Fruit fly (Drosophila melanogaster): Measurements from ENCODE around the gene stet.

stet gene

DNA sequence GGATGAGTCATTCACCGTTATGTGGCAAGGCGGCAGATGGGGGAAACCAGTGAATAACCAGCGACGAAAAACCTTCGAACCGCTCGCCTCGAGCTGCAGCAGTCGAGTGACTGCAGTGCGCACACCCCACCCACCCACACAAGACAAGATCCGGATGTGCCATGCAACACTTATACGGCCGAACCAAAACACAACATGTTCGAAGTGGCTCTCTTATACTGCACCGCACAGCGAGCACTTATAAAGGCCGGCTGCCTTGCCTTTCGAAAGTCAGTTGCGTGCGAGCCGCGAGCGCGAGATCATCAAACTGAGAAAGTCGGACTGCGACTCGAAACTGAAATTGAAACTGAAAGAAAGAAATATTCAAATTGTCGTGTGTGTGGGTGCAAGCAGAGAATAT lies 25.8 kb downstream of the stet start, which contains the start of gene rho:
Gene rho, plus strand, starts transcription at position 265 of the 400 bp plus-strand sequence.
- TF ChIP-seq psq (optimal IDR thresholded peaks at IDR 0.05) (no peak), insv (optimal IDR thresholded peaks at IDR 0.05) (no peak), Sin3A (optimal IDR thresholded peaks at IDR 0.05) (no peak), h (optimal IDR thresholded peaks at IDR 0.05) (no peak), ttk (optimal IDR thresholded peaks at IDR 0.05) (no peak), Myc (optimal IDR thresholded peaks at IDR 0.05) (no peak)

DNA sequence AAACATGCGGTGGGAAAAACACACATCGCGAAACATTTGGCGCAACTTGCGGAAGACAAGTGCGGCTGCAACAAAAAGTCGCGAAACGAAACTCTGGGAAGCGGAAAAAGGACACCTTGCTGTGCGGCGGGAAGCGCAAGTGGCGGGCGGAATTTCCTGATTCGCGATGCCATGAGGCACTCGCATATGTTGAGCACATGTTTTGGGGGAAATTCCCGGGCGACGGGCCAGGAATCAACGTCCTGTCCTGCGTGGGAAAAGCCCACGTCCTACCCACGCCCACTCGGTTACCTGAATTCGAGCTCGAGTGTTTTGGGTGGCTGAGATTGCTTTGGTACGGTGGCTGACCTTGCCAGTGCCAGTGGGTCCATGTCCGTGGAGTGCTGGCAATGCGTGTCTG lies 27.5 kb downstream of the stet start:
- no peak for TF ChIP-seq h (optimal IDR thresholded peaks at IDR 0.05)
- no peak for TF ChIP-seq Sin3A (optimal IDR thresholded peaks at IDR 0.05)
- no peak for TF ChIP-seq Myc (optimal IDR thresholded peaks at IDR 0.05)
- TF ChIP-seq insv (optimal IDR thresholded peaks at IDR 0.05) = no peak
- TF ChIP-seq psq (optimal IDR thresholded peaks at IDR 0.05) = no peak
- TF ChIP-seq ttk (optimal IDR thresholded peaks at IDR 0.05) = no peak

DNA sequence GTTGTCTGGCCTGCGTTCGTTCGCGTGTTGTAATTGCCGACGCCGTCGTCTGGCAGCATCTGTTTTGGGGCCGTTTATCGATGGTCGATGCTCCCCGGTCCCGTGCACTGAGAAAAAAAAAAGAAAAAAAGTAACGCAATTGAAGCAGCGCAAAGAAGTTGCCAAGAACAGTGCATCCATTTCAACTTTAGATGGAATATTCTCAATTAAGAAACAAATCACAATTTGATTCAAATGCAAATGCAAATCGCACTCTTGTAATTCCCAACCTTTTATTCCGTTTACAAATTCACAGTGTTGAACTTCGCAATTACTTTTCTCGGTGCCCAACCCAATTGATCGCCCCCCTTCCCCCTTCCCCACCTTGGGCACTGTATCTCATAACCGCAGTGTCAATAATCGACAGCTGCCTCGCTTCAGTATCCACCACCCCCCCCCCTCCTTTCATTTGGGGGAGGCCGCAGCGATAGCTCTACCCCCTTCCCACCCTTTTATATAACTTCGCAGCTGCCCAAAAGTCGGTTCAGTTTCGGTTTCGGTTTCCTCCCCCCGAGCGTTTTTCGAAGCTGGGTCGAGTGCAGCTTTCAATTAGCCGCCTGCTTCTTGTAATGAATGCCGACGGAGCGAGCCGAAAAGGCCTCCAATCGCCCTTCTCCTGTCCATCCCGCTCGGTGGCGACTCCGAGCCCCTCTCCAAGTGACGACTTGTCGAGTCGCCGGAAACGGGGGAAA lies 31.2 kb downstream of the stet start:
- TF ChIP-seq ttk (optimal IDR thresholded peaks at IDR 0.05) (no peak), h (optimal IDR thresholded peaks at IDR 0.05) (no peak), insv (optimal IDR thresholded peaks at IDR 0.05) (no peak), Myc (optimal IDR thresholded peaks at IDR 0.05) (no peak), psq (optimal IDR thresholded peaks at IDR 0.05) (no peak), Sin3A (optimal IDR thresholded peaks at IDR 0.05) (no peak)

DNA sequence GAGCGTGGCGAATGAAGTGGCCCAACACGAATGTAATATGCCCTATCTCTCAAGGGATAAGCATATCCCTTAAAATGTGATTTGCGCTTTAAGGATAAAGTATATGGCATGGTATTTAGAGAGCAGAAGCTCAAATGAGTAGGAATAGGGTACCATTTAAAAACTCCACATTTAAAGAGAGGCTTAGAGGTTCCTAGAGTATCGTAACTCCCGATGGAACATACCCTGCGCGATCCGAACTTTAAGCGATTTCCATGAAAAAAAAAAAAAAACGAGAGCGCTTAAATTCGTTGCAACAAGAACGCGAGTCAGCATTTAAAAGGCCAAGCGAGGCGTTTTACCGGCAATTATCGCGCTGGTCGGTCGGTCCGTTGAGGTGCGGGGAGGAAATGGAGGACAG lies 32.1 kb downstream of the stet start:
- no peak for TF ChIP-seq Myc (optimal IDR thresholded peaks at IDR 0.05)
- no peak for TF ChIP-seq h (optimal IDR thresholded peaks at IDR 0.05)
- no peak for TF ChIP-seq ttk (optimal IDR thresholded peaks at IDR 0.05)
- TF ChIP-seq psq (optimal IDR thresholded peaks at IDR 0.05) = no peak
- TF ChIP-seq Sin3A (optimal IDR thresholded peaks at IDR 0.05) = no peak
- no peak for TF ChIP-seq insv (optimal IDR thresholded peaks at IDR 0.05)

DNA sequence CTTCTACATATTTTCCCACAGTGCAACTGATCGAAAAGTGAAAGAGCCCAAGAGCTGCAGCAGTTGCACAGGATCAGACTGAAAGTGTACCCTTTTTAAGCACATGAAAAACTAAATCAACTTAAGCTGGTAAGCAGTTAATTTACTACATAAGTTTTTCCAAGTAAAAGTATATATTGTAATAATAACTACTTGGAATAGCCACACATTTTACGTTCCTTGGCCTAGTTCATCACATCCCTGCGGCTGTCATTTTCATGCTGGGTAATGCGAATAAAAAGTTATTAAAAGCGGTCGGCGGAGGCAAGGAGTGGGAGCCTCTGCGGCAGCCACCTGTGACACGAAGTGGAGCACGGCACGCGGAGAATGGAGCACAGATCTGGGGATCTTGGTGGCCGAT lies 38.4 kb downstream of the stet start:
- no peak for TF ChIP-seq ttk (optimal IDR thresholded peaks at IDR 0.05)
- TF ChIP-seq Sin3A (optimal IDR thresholded peaks at IDR 0.05) = no peak
- no peak for TF ChIP-seq psq (optimal IDR thresholded peaks at IDR 0.05)
- no peak for TF ChIP-seq insv (optimal IDR thresholded peaks at IDR 0.05)
- TF ChIP-seq Myc (optimal IDR thresholded peaks at IDR 0.05) = no peak
- TF ChIP-seq h (optimal IDR thresholded peaks at IDR 0.05) = no peak

DNA sequence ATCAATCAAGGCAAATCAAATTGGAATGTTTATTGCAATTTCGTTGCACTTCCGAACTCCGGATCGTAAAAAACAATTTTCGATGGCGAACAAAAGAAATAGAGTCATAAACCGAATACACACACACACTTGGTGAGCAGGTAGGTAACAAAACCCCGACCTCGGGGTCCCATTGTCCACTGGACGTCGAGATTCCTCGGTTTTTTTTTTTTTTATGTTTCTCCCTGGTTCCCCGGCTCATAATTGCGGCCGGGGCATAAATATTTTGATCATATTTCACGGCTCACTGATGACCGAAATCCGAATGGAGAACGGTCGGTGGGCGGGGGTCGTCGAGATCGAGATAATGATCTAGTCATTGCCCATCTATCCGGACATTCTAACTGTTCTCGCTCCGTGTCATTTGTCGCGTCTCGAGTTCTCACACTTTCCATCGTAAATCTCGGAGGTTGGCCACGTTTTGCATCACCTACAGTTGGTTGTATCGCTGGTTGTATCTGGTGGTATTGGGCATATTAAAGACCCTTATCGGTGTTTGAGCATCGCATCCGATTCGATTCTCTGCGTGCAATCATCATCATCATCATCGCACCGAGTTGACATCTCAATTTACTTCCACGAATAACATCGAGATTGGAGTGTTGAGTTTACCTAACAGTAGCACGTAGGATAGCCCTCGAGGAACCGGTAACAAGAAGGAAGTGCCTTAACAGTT lies 41.4 kb downstream of the stet start:
- TF ChIP-seq Sin3A (optimal IDR thresholded peaks at IDR 0.05) (no peak), insv (optimal IDR thresholded peaks at IDR 0.05) (no peak), h (optimal IDR thresholded peaks at IDR 0.05) (no peak)

DNA sequence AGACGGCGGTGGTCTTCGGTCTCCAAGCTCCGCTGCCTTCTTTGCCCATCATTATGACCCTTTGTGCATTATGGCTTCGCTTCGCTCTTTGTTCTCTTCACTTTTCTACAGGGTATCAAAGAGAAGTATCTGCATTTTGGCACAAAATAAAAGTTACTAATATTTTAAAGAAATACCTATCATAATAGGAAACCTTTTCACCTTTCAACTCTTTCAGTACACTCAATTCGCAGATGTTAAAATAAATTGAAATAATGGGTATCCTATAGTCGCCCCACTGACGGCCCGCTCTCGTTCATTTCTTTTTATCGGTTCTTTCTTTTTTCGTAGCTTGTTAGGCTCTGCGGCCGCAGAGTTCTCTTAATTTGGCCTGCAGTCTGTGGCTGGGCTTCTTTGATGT lies 46.4 kb downstream of the stet start:
- TF ChIP-seq h (optimal IDR thresholded peaks at IDR 0.05) (no peak), ttk (optimal IDR thresholded peaks at IDR 0.05) (no peak), Sin3A (optimal IDR thresholded peaks at IDR 0.05) (no peak), insv (optimal IDR thresholded peaks at IDR 0.05) (no peak), psq (optimal IDR thresholded peaks at IDR 0.05) (no peak)

DNA sequence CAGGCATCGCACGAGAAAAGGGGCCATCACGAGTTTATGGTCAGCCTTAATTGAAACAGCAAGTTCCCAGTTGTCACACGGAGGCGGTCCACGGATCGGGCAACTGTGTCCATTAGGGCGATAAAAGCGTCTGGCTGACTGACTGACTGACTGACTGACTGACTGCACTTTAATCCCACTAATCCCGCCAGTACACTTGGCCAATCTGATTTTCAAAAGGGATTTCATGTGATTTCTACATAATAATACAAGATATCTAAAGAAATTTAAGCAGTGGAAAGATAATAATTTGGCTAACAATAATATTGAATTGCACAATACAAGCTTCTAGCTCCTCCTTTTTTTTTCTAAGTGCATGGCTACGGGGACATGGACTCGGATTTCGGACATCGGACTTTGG lies 47.0 kb downstream of the stet start:
- TF ChIP-seq Myc (optimal IDR thresholded peaks at IDR 0.05) (no peak), ttk (optimal IDR thresholded peaks at IDR 0.05) (no peak), h (optimal IDR thresholded peaks at IDR 0.05) (no peak), psq (optimal IDR thresholded peaks at IDR 0.05) (no peak), Sin3A (optimal IDR thresholded peaks at IDR 0.05) (no peak), insv (optimal IDR thresholded peaks at IDR 0.05) (no peak)

DNA sequence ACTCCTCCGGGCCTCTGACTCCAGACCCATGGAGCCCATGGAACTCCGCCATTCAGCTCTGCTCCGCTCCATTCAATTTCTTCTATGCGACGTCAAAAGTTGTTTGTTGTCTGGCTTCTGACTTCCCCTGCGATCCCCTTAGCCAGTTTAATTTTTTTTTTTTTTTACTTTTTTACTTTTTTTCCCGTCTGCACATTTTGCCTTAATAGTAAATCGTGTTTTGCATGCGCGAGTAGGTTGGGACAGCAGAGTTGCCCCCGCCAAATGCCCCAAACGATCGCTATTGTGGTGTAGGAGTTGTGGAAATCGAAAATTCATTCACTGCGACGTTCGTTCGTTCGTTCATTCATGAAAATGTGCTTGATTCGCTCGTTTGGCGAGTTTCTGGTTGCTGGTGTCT lies 48.3 kb downstream of the stet start:
- no peak for TF ChIP-seq Sin3A (optimal IDR thresholded peaks at IDR 0.05)
- no peak for TF ChIP-seq Myc (optimal IDR thresholded peaks at IDR 0.05)
- TF ChIP-seq h (optimal IDR thresholded peaks at IDR 0.05) = no peak
- TF ChIP-seq psq (optimal IDR thresholded peaks at IDR 0.05) = no peak
- no peak for TF ChIP-seq ttk (optimal IDR thresholded peaks at IDR 0.05)
- no peak for TF ChIP-seq insv (optimal IDR thresholded peaks at IDR 0.05)

DNA sequence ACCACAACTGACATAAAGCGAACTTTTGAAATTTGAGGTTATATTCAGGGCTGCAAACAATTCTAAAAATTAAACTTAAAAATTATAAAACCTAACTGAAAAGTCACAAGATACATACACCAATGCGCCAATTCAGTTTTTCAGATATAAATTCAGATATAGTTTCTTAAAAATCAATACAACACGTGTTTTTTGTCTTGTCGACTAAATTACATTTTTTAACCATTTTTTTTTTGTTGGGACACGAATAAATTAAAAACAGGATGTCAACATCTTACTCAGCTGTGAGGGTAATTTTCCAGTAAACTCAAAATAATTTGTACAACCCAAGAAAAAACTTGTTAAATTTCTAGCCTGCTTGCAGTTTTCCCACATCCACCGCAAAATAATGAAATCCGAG lies 51.6 kb downstream of the stet start, which contains the start of gene SA2:
Gene SA2, minus strand, starts transcription at position 101 of the 400 bp plus-strand sequence.
- no peak for TF ChIP-seq insv (optimal IDR thresholded peaks at IDR 0.05)
- no peak for TF ChIP-seq h (optimal IDR thresholded peaks at IDR 0.05)
- no peak for TF ChIP-seq Sin3A (optimal IDR thresholded peaks at IDR 0.05)
- no peak for TF ChIP-seq ttk (optimal IDR thresholded peaks at IDR 0.05)
- TF ChIP-seq psq (optimal IDR thresholded peaks at IDR 0.05) = no peak
- no peak for TF ChIP-seq Myc (optimal IDR thresholded peaks at IDR 0.05)

DNA sequence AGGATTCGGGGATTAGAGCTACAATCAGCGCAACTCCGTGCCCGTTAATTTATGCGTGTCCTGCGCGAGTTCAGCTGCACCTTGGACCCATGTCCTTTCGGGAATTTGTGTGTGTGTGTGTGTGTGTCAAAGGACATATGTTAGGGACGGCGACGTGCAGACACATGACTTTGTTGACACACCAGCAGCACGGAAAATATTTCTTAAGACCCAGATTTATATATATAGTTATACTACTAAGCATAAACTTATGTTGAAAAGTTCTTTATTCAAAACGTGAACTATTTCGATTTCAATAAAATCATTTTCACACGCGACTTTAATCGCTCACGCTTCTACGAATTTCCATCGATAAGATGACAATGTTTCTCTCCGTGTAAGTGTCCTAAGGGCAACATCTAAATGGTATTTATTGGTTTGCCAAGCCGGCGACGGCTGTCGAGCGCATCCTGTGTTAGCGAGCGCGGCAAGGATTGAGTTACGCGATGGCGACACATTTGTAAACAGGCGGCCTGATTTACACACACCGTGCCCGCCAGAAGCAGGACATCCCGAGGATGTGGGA lies 57.8 kb downstream of the stet start:
- TF ChIP-seq ttk (optimal IDR thresholded peaks at IDR 0.05) (no peak), Sin3A (optimal IDR thresholded peaks at IDR 0.05) (no peak), h (optimal IDR thresholded peaks at IDR 0.05) (no peak), Myc (optimal IDR thresholded peaks at IDR 0.05) (no peak), insv (optimal IDR thresholded peaks at IDR 0.05) (no peak), psq (optimal IDR thresholded peaks at IDR 0.05) (no peak)
